Worm (Caenorhabditis elegans) whole organism, young adult: Measurements from ENCODE around the gene Y22D7AL.9.

Source experiments
- atf-7 ChIP-seq: sonication (generic microtip); optimal IDR thresholded peaks from 2 replicates; lab custom pipeline; 2017; ENCODE audit warnings: mild to moderate bottlenecking, missing genetic modification characterization, missing compliant biosample characterization
- him-1 ChIP-seq: sonication (generic microtip); optimal IDR thresholded peaks from 2 replicates; lab custom pipeline; 2016; ENCODE audit warnings: missing genotype, missing genetic modification reagents, missing genetic modification characterization, missing compliant biosample characterization
- hmg-1.2 ChIP-seq: fragments of 200-800 bp; sonication (Bioruptor generic); IDR thresholded peaks from 2 replicates; pipeline ENCODE4 v1.3.6; 2022; ENCODE audit warnings: missing genetic modification reagents, missing genetic modification characterization, missing compliant biosample characterization
- nfyb-1 ChIP-seq: fragments of 200-800 bp; sonication (Bioruptor generic); IDR thresholded peaks from 2 replicates; pipeline ENCODE4 v1.3.6; 2022; ENCODE audit warnings: missing genetic modification reagents, missing genetic modification characterization, missing compliant biosample characterization
- snpc-1.3 ChIP-seq: sonication (generic microtip); optimal IDR thresholded peaks from 2 replicates; lab custom pipeline; 2017; ENCODE audit warnings: missing genetic modification characterization, mild to moderate bottlenecking, missing compliant biosample characterization, antibody characterized with exemption, moderate library complexity, missing genotype, missing genetic modification reagents; ENCODE audit not compliant: insufficient read depth
- unc-130 ChIP-seq: sonication (generic microtip); optimal IDR thresholded peaks from 2 replicates; lab custom pipeline; 2016; ENCODE audit warnings: missing genetic modification reagents, missing genetic modification characterization, missing compliant biosample characterization
- unc-62 ChIP-seq: fragments of 150-350 bp; optimal IDR thresholded peaks from 2 replicates; lab custom pipeline; 2014; ENCODE audit warnings: missing biosample characterization, missing genetic modification reagents, missing genetic modification characterization
- ztf-22 ChIP-seq: fragments of 200-800 bp; sonication (Bioruptor generic); optimal IDR thresholded peaks from 2 replicates; lab custom pipeline; 2018; ENCODE audit warnings: mild to moderate bottlenecking, missing genetic modification characterization, moderate library complexity, missing compliant biosample characterization

ce11 chrIII:1604514-1604976, 9.3 kb downstream of the Y22D7AL.9 start, which contains the start of gene Y22D7AL.6:
- TF ChIP-seq hmg-1.2 (GFP tag; lab: Robert Waterston, UW) (peak; percentile 72), snpc-1.3 (peak; percentile 49), ztf-22 (no peak), atf-7 (tag; lab: Kevin White, UChicago) (peak; percentile 62), unc-130 (GFP tag; lab: Kevin White, UChicago) (peak; percentile 18), nfyb-1 (peak; percentile 83), him-1 (peak; percentile 15), unc-62 (no peak)
